Worm (Caenorhabditis elegans) whole organism, L4 larva: ENCODE data around the gene unc-77.

ENCODE experiments used
- F10B5.3 ChIP-seq: sonication (generic microtip); optimal IDR thresholded peaks from 2 replicates; lab custom pipeline; 2016; ENCODE audit warnings: mild to moderate bottlenecking, missing genetic modification characterization, missing compliant biosample characterization
- F26F4.8 ChIP-seq: fragments of 200-800 bp; sonication (Bioruptor generic); conservative IDR thresholded peaks from 2 replicates; pipeline ENCODE4 v1.3.6; 2022; ENCODE audit warnings: missing genetic modification characterization, missing compliant biosample characterization
- T20F7.1 ChIP-seq: fragments of 200-800 bp; sonication (Bioruptor generic); optimal IDR thresholded peaks from 2 replicates; lab custom pipeline; 2018; ENCODE audit warnings: mild to moderate bottlenecking, missing genetic modification characterization, missing compliant biosample characterization
- ZK337.2 ChIP-seq: fragments of 200-800 bp; sonication (Bioruptor generic); IDR thresholded peaks from 2 replicates; pipeline ENCODE4 v1.3.6; 2022; ENCODE audit warnings: missing genetic modification reagents, missing genetic modification characterization, missing compliant biosample characterization
- aha-1 ChIP-seq: fragments of 150-350 bp; peaks from one replicate; lab custom pipeline; 2014; ENCODE audit warnings: missing biosample characterization, missing genetic modification characterization
- aly-2 ChIP-seq: sonication (generic microtip); optimal IDR thresholded peaks from 2 replicates; lab custom pipeline; 2018; ENCODE audit warnings: missing biosample characterization, missing genetic modification characterization
- ceh-44 ChIP-seq: fragments of 200-800 bp; sonication (Bioruptor generic); IDR thresholded peaks from 2 replicates; pipeline ENCODE4 v1.3.6; 2022; ENCODE audit warnings: missing genetic modification reagents, missing genetic modification characterization, missing compliant biosample characterization
- ceh-82 ChIP-seq: sonication (generic microtip); optimal IDR thresholded peaks from 2 replicates; lab custom pipeline; 2017; ENCODE audit warnings: missing biosample characterization, missing genetic modification characterization
- ces-1 ChIP-seq: fragments of 150-350 bp; sonication (generic microtip); optimal IDR thresholded peaks from 4 replicates; lab custom pipeline; 2014; ENCODE audit warnings: missing biosample characterization, missing genetic modification reagents, missing genetic modification characterization
- ctbp-1 ChIP-seq: fragments of 200-800 bp; sonication (Bioruptor generic); IDR thresholded peaks from 2 replicates; pipeline ENCODE4 v1.3.6; 2022; ENCODE audit warnings: missing genetic modification reagents, missing genetic modification characterization, missing compliant biosample characterization
- daf-19 ChIP-seq: fragments of 200-800 bp; sonication (Bioruptor generic); conservative IDR thresholded peaks from 2 replicates; pipeline ENCODE4 v1.3.6; 2022; ENCODE audit warnings: missing genetic modification characterization, missing compliant biosample characterization
- daf-8 ChIP-seq: fragments of 200-800 bp; sonication (Bioruptor generic); IDR thresholded peaks from 2 replicates; pipeline ENCODE4 v1.3.6; 2022; ENCODE audit warnings: missing genetic modification characterization, missing compliant biosample characterization
- dmd-9 ChIP-seq: fragments of 200-800 bp; sonication (Bioruptor generic); IDR thresholded peaks from 2 replicates; pipeline ENCODE4 v1.3.6; 2022; ENCODE audit warnings: missing genetic modification reagents, missing genetic modification characterization, missing compliant biosample characterization
- dpl-1 ChIP-seq: fragments of 150-350 bp; optimal IDR thresholded peaks from 2 replicates; lab custom pipeline; 2014; ENCODE audit warnings: missing biosample characterization, missing genetic modification reagents, missing genetic modification characterization
- duxl-1 ChIP-seq: sonication (generic microtip); optimal IDR thresholded peaks from 2 replicates; lab custom pipeline; 2016; ENCODE audit warnings: mild to moderate bottlenecking, missing genetic modification characterization, moderate library complexity, missing compliant biosample characterization; ENCODE audit not compliant: poor library complexity
- dve-1 ChIP-seq: sonication (generic microtip); optimal IDR thresholded peaks from 2 replicates; lab custom pipeline; 2017; ENCODE audit warnings: antibody characterized with exemption, mild to moderate bottlenecking, missing genetic modification characterization, missing compliant biosample characterization; ENCODE audit not compliant: insufficient read depth
- egl-27 ChIP-seq: sonication (generic microtip); optimal IDR thresholded peaks from 3 replicates; lab custom pipeline; 2017; ENCODE audit warnings: missing biosample characterization, missing genetic modification reagents, missing genetic modification characterization
- egl-43 ChIP-seq: fragments of 200-800 bp; sonication (Bioruptor generic); IDR thresholded peaks from 2 replicates; pipeline ENCODE4 v1.3.6; 2022; ENCODE audit warnings: missing genetic modification reagents, missing genetic modification characterization, missing compliant biosample characterization
- fkh-10 ChIP-seq: fragments of 150-350 bp; optimal IDR thresholded peaks from 2 replicates; lab custom pipeline; 2014; ENCODE audit warnings: missing biosample characterization, missing genetic modification reagents, missing genetic modification characterization
- hlh-11 ChIP-seq: fragments of 200-800 bp; sonication (Bioruptor generic); optimal IDR thresholded peaks from 2 replicates; lab custom pipeline; 2018; ENCODE audit warnings: mild to moderate bottlenecking, missing genetic modification characterization, missing compliant biosample characterization
- hlh-30 ChIP-seq: sonication (generic microtip); optimal IDR thresholded peaks from 2 replicates; lab custom pipeline; 2017; ENCODE audit warnings: antibody characterized with exemption, mild to moderate bottlenecking, missing genetic modification characterization, missing compliant biosample characterization; ENCODE audit not compliant: insufficient read depth
- lim-7 ChIP-seq: fragments of 200-800 bp; sonication (Bioruptor generic); IDR thresholded peaks from 2 replicates; pipeline ENCODE4 v1.3.6; 2022; ENCODE audit warnings: missing genetic modification characterization, missing compliant biosample characterization
- lin-13 ChIP-seq: fragments of 150-350 bp; optimal IDR thresholded peaks from 2 replicates; lab custom pipeline; 2014; ENCODE audit warnings: missing biosample characterization, missing genetic modification reagents, missing genetic modification characterization
- lin-15B ChIP-seq: fragments of 150-350 bp; sonication (generic microtip); optimal IDR thresholded peaks from 3 replicates; lab custom pipeline; 2014; ENCODE audit warnings: missing biosample characterization, missing genetic modification characterization
- lin-38 ChIP-seq: fragments of 200-800 bp; sonication (Bioruptor generic); IDR thresholded peaks from 2 replicates; pipeline ENCODE4 v1.3.6; 2022; ENCODE audit warnings: missing genetic modification reagents, missing genetic modification characterization, missing compliant biosample characterization
- lin-39 ChIP-seq: fragments of 150-350 bp; optimal IDR thresholded peaks from 2 replicates; lab custom pipeline; 2014; ENCODE audit warnings: missing biosample characterization, missing genetic modification reagents, missing genetic modification characterization
- lir-3 ChIP-seq: sonication (generic microtip); optimal IDR thresholded peaks from 2 replicates; lab custom pipeline; 2016; ENCODE audit warnings: mild to moderate bottlenecking, missing genetic modification characterization, missing compliant biosample characterization
- mxl-2 ChIP-seq: fragments of 200-800 bp; sonication (Bioruptor generic); conservative IDR thresholded peaks from 2 replicates; pipeline ENCODE4 v1.3.6; 2022; ENCODE audit warnings: missing genetic modification reagents, missing genetic modification characterization, missing compliant biosample characterization
- nhr-10 ChIP-seq: fragments of 150-350 bp; optimal IDR thresholded peaks from 2 replicates; lab custom pipeline; 2014; ENCODE audit warnings: missing biosample characterization, missing genetic modification characterization
- nhr-102 ChIP-seq: sonication (generic microtip); optimal IDR thresholded peaks from 2 replicates; lab custom pipeline; 2016; ENCODE audit warnings: mild to moderate bottlenecking, missing genetic modification characterization, moderate library complexity, missing compliant biosample characterization
- nhr-237 ChIP-seq: sonication (generic microtip); optimal IDR thresholded peaks from 2 replicates; lab custom pipeline; 2017; ENCODE audit warnings: missing biosample characterization, missing genetic modification characterization
- nhr-28 ChIP-seq: fragments of 150-350 bp; optimal IDR thresholded peaks from 2 replicates; lab custom pipeline; 2014; ENCODE audit warnings: missing biosample characterization, missing genetic modification characterization
- nhr-76 ChIP-seq: fragments of 150-350 bp; optimal IDR thresholded peaks from 2 replicates; lab custom pipeline; 2014; ENCODE audit warnings: missing biosample characterization, missing genetic modification characterization
- nhr-77 ChIP-seq: fragments of 150-350 bp; optimal IDR thresholded peaks from 2 replicates; lab custom pipeline; 2014; ENCODE audit warnings: missing biosample characterization, missing genetic modification characterization
- pqm-1 ChIP-seq: sonication (generic microtip); optimal IDR thresholded peaks from 2 replicates; lab custom pipeline; 2017; ENCODE audit warnings: missing biosample characterization, missing genetic modification characterization
- rbr-2 ChIP-seq: sonication (generic microtip); optimal IDR thresholded peaks from 2 replicates; lab custom pipeline; 2016; ENCODE audit warnings: missing genotype, missing genetic modification characterization, missing compliant biosample characterization
- sdz-12 ChIP-seq: fragments of 200-800 bp; sonication (Bioruptor generic); optimal IDR thresholded peaks from 2 replicates; lab custom pipeline; 2018; ENCODE audit warnings: mild to moderate bottlenecking, missing genetic modification characterization, missing compliant biosample characterization
- skn-1 ChIP-seq: fragments of 150-350 bp; optimal IDR thresholded peaks from 2 replicates; lab custom pipeline; 2014; ENCODE audit warnings: missing biosample characterization, missing genetic modification characterization
- snpc-1.2 ChIP-seq: fragments of 200-800 bp; sonication (Bioruptor generic); IDR thresholded peaks from 2 replicates; pipeline ENCODE4 v1.3.6; 2022; ENCODE audit warnings: missing genetic modification reagents, missing genetic modification characterization, missing compliant biosample characterization
- snpc-4 ChIP-seq: fragments of 150-350 bp; optimal IDR thresholded peaks from 2 replicates; lab custom pipeline; 2014; ENCODE audit warnings: missing biosample characterization, missing genetic modification characterization
- unc-62 ChIP-seq, 3 experiments: fragments of 150-350 bp in 1 of 3; sonication (generic microtip); optimal IDR thresholded peaks in 2 of 3; peaks in 1 of 3; 1 replicate in 1 of 3; 2 replicates in 2 of 3; lab custom pipeline; 2014 to 2017; ENCODE audit warnings: missing biosample characterization in 3 of 3, missing genetic modification characterization in 3 of 3, missing genetic modification reagents in 3 of 3, missing genotype in 1 of 3
- zfp-2 ChIP-seq: sonication (generic microtip); optimal IDR thresholded peaks from 2 replicates; lab custom pipeline; 2016; ENCODE audit warnings: mild to moderate bottlenecking, missing genetic modification characterization, missing compliant biosample characterization
- zip-11 ChIP-seq: fragments of 200-800 bp; sonication (Bioruptor generic); IDR thresholded peaks from 2 replicates; pipeline ENCODE4 v1.3.6; 2022; ENCODE audit warnings: missing genetic modification characterization, missing compliant biosample characterization
- zip-2 ChIP-seq: fragments of 150-350 bp; optimal IDR thresholded peaks from 2 replicates; lab custom pipeline; 2014; ENCODE audit warnings: missing biosample characterization, missing genetic modification characterization

The unc-77 gene

DNA sequence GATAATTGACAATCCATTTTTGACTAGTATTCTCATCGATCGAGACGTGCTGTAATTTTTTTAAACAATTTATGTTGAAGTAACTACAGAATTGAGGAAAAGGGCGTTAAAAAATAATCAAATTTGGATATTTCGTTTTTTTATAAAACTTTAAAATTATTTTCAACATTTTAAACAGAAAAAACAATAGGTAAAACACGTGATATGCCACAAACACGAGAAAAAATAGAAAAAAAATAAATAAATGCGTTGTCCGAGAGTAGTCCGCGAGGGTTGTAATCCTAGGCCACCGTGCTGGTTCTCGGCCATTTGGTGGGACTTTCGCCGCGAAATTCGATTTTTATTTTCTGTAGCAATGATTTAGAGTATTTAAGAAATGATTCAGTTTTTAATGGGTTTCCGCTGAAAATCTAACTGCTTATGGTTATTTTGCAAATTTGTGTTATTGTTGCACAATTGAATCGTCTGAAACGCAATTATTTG lies 22.7 kb upstream of the unc-77 start, which contains the start of gene C49A9.10 (continued):
- TF ChIP-seq lin-13 (GFP tag; lab: Kevin White, UChicago) (peak; percentile 36), lir-3 (tag; lab: Kevin White, UChicago) (no peak), lin-39 (tag; lab: Kevin White, UChicago) (no peak), ceh-82 (tag; lab: Kevin White, UChicago) (no peak), snpc-1.2 (GFP tag; lab: Robert Waterston, UW) (peak; percentile 95), daf-19 (GFP tag; lab: Robert Waterston, UW) (no peak), snpc-4 (tag; lab: Kevin White, UChicago) (no peak), ces-1 (GFP tag; lab: Kevin White, UChicago) (no peak), skn-1 (tag; lab: Kevin White, UChicago) (no peak), zfp-2 (tag; lab: Kevin White, UChicago) (no peak), zip-11 (GFP tag; lab: Robert Waterston, UW) (no peak), lin-15B (no peak), lin-38 (peak; percentile 76; the same call in 1 of the 2 replicates), F10B5.3 (peak; percentile 59)

ce11 chrIV:6201769-6202168 lies 18.1 kb upstream of the unc-77 start, which contains the start of gene tkr-2:
Gene tkr-2, plus strand, starts transcription at chrIV:6202069.
- TF ChIP-seq aly-2 (tag; lab: Kevin White, UChicago): no peak

DNA sequence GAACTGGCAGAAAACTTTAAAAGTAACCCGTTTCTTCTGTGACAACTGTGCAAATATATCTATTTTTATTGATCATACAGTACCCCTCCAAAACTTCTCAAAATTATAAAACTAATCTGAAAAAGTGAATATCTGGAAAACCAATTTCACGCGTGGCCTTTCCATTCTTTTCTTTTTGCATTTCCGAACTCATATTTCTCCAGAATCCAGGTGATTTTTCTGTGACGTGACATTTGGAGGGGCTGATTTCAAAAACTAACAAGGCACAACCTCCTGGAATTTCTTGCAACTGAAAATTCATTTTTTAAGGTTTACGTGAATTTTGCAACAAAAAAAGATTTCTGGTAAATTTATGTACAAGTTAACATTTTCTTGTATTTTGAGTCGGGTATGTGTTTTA lies 16.6 kb upstream of the unc-77 start:
- TF ChIP-seq aly-2 (tag; lab: Kevin White, UChicago) (no peak), nhr-76 (no peak), unc-62 (GFP tag; optimal IDR thresholded peaks at IDR 0.05 in 1 of 2; lab: Kevin White, UChicago) (peak in 1 of 2 experiments; percentile 48), unc-62 (tag; optimal IDR thresholded peaks at IDR 0.05; lab: Kevin White, UChicago) (no peak), mxl-2 (GFP tag; lab: Robert Waterston, UW) (no peak), pqm-1 (tag; lab: Kevin White, UChicago) (no peak), nhr-237 (no peak)

- TF ChIP-seq aha-1 (tag; lab: Kevin White, UChicago): peak; percentile 80
- TF ChIP-seq nhr-10 (tag; lab: Kevin White, UChicago): no peak
- TF ChIP-seq zip-2: no peak
- peak in 1 of 2 experiments; percentile 64 for TF ChIP-seq unc-62 (GFP tag; optimal IDR thresholded peaks at IDR 0.05 in 1 of 2; lab: Kevin White, UChicago)
- TF ChIP-seq unc-62 (tag; optimal IDR thresholded peaks at IDR 0.05; lab: Kevin White, UChicago): no peak
- no peak for TF ChIP-seq daf-8 (GFP tag; lab: Robert Waterston, UW)
These were observed 3.5 kb upstream of the unc-77 start for ce11 chrIV:6187160-6187559.

ce11 chrIV:6185578-6185977 lies 1.9 kb upstream of the unc-77 start, which contains the start of gene asp-9:
Gene asp-9, plus strand, starts transcription at chrIV:6185889.
- TF ChIP-seq pqm-1 (tag; lab: Kevin White, UChicago) (peak; percentile 72), nhr-102 (tag; lab: Kevin White, UChicago) (no peak), lim-7 (GFP tag; lab: Robert Waterston, UW) (no peak), dve-1 (tag; lab: Kevin White, UChicago) (peak; percentile 90), dpl-1 (GFP tag; lab: Kevin White, UChicago) (no peak), duxl-1 (no peak), nhr-28 (tag; lab: Kevin White, UChicago) (peak; percentile 82), ZK337.2 (no peak), hlh-30 (tag; lab: Kevin White, UChicago) (no peak), egl-27 (tag; lab: Kevin White, UChicago) (no peak), dmd-9 (GFP tag; lab: Robert Waterston, UW) (no peak), ctbp-1 (GFP tag; lab: Robert Waterston, UW) (no peak), F10B5.3 (no peak), skn-1 (tag; lab: Kevin White, UChicago) (no peak), fkh-10 (GFP tag; lab: Kevin White, UChicago) (no peak), aha-1 (tag; lab: Kevin White, UChicago) (peak; percentile 39), rbr-2 (tag; lab: Kevin White, UChicago) (no peak), ceh-44 (no peak), sdz-12 (GFP tag; lab: Kevin White, UChicago) (no peak), hlh-11 (tag; lab: Kevin White, UChicago) (no peak), nhr-77 (tag; lab: Kevin White, UChicago) (peak; percentile 40), egl-43 (GFP tag; lab: Robert Waterston, UW) (no peak), mxl-2 (GFP tag; lab: Robert Waterston, UW) (no peak), F26F4.8 (GFP tag; lab: Robert Waterston, UW) (no peak), T20F7.1 (GFP tag; lab: Kevin White, UChicago) (no peak)
